Fruit fly (Drosophila melanogaster): Measurements from ENCODE around the gene CG31496.

CG31496 gene

dm6 chr3R:7322549-7322948, 22.3 kb upstream of the CG31496 start:
- TF ChIP-seq Blimp-1 (GFP tag; optimal IDR thresholded peaks at IDR 0.05) (peak; percentile 8), CG6792 (GFP tag; optimal IDR thresholded peaks at IDR 0.05) (no peak), CG6854 (GFP tag; optimal IDR thresholded peaks at IDR 0.05) (peak; percentile 70), CG4318 (GFP tag; optimal IDR thresholded peaks at IDR 0.05) (no peak), CG31627 (GFP tag; optimal IDR thresholded peaks at IDR 0.05) (no peak), Sox102F (GFP tag; optimal IDR thresholded peaks at IDR 0.05) (peak; percentile 35), CG7368 (GFP tag; optimal IDR thresholded peaks at IDR 0.05) (no peak), vri (GFP tag; optimal IDR thresholded peaks at IDR 0.05) (peak; percentile 79), acj6 (GFP tag; optimal IDR thresholded peaks at IDR 0.05) (no peak), Lpt (GFP tag; optimal IDR thresholded peaks at IDR 0.05) (no peak), CG8319 (GFP tag; optimal IDR thresholded peaks at IDR 0.05) (no peak)

DNA sequence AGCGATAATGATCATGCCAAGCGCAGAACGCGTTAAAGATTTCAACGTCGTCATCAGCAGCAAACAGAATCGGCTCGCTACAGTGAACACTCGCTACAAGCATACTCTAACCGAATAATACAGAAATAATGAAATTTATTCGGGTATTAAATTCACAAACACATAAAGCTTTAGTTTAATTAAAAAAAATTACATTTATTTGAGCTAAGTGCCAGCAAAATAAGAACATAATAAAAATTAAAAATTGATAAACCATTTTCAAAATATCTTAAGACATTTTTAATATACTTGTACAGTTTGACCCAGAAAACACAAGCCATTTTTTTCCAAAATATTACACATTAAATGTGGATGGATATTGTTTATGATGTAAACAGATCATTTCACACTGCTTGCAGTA, 18.7 kb upstream of the CG31496 start:
- TF ChIP-seq CG9139 (GFP tag; optimal IDR thresholded peaks at IDR 0.05) (no peak), fd59A (GFP tag; optimal IDR thresholded peaks at IDR 0.05) (no peak), spab (GFP tag; optimal IDR thresholded peaks at IDR 0.05) (peak; percentile 22), eg (GFP tag; IDR thresholded peaks at IDR 0.05) (no peak), Met (GFP tag; optimal IDR thresholded peaks at IDR 0.05) (peak; percentile 64), Ets96B (tag; optimal IDR thresholded peaks at IDR 0.05) (peak; percentile 27), esn (GFP tag; optimal IDR thresholded peaks at IDR 0.05) (peak; percentile 66), CG4318 (GFP tag; optimal IDR thresholded peaks at IDR 0.05) (peak; percentile 9), CG10631 (GFP tag; optimal IDR thresholded peaks at IDR 0.05) (peak; percentile 39), Eip75B (GFP tag; optimal IDR thresholded peaks at IDR 0.05) (no peak), acj6 (GFP tag; optimal IDR thresholded peaks at IDR 0.05) (peak; percentile 36), Gug (GFP tag; IDR thresholded peaks at IDR 0.05) (no peak), CG34406 (GFP tag; optimal IDR thresholded peaks at IDR 0.05) (peak; percentile 5), achi (GFP tag; optimal IDR thresholded peaks at IDR 0.05) (peak; percentile 32), Hr39 (GFP tag; optimal IDR thresholded peaks at IDR 0.05) (peak; percentile 45), CG6792 (GFP tag; optimal IDR thresholded peaks at IDR 0.05) (peak; percentile 35), dac (GFP tag; optimal IDR thresholded peaks at IDR 0.05) (no peak), net (GFP tag; optimal IDR thresholded peaks at IDR 0.05) (no peak), CG32006 (GFP tag; optimal IDR thresholded peaks at IDR 0.05) (peak; percentile 58), CG7368 (GFP tag; optimal IDR thresholded peaks at IDR 0.05) (no peak), Eip78C (GFP tag) (peak; percentile 86), salr (GFP tag; optimal IDR thresholded peaks at IDR 0.05) (peak in 1 of 2 experiments; percentile 25), lz (GFP tag; optimal IDR thresholded peaks at IDR 0.05) (peak; percentile 32), CG11762 (GFP tag; optimal IDR thresholded peaks at IDR 0.05; ENCODE audit: insufficient read depth) (no peak), OdsH (GFP tag; optimal IDR thresholded peaks at IDR 0.05) (peak; percentile 48), Sox15 (GFP tag; optimal IDR thresholded peaks at IDR 0.05) (no peak), CG31627 (GFP tag; optimal IDR thresholded peaks at IDR 0.05) (peak; percentile 31), vri (GFP tag; optimal IDR thresholded peaks at IDR 0.05) (peak; percentile 21), CG11902 (GFP tag; optimal IDR thresholded peaks at IDR 0.05) (peak; percentile 23), svp (GFP tag) (peak; percentile 83), Lpt (GFP tag; optimal IDR thresholded peaks at IDR 0.05) (peak; percentile 13), CG3919 (GFP tag; optimal IDR thresholded peaks at IDR 0.05) (peak; percentile 28), CG10669 (GFP tag; optimal IDR thresholded peaks at IDR 0.05) (peak; percentile 13), Smox (GFP tag; optimal IDR thresholded peaks at IDR 0.05) (peak; percentile 45), pdm3 (GFP tag; optimal IDR thresholded peaks at IDR 0.05) (peak; percentile 41), Blimp-1 (GFP tag; optimal IDR thresholded peaks at IDR 0.05) (no peak), Sox14 (GFP tag; optimal IDR thresholded peaks at IDR 0.05) (peak; percentile 0), CG6808 (GFP tag; optimal IDR thresholded peaks at IDR 0.05) (peak; percentile 35), topi (GFP tag; optimal IDR thresholded peaks at IDR 0.05) (peak; percentile 45), cyc (GFP tag; optimal IDR thresholded peaks at IDR 0.05) (peak; percentile 26), Hr4 (GFP tag; optimal IDR thresholded peaks at IDR 0.05) (no peak)
